Worm (Caenorhabditis elegans): ENCODE data around the gene fli-1.

The fli-1 gene

DNA sequence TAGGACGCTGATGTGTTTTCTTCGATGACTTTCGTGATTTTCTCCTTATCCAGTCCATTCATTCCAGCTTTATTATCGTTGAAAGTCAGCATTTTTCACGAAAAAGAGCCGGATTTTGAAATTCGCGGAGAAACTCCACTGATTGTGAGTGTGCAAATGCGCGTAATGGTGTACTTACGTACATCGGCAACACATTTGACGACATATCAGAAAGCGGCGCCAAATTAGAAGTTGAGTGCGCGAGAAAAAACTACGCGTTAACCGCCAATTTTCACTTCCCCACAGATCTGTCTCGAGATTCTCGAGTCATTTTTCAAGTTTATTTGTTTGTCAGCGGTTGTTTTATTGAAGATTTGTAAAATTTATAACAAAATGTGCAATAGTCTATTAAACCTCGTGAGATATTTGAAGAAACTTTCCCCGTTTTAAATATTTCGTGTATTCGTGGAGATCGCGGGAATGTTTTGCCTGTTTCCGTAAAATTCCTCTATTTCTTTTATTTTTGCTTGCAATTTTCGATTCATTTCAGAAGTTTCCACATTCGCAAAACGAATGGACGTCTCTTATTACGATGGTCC is 55.0 kb downstream of the fli-1 start, which contains the start of the genes polk-1 and gpr-1 (continued):
- no peak for TF ChIP-seq ceh-79 (tag; optimal IDR thresholded peaks at IDR 0.05)

All from whole organism, young adult.